Fruit fly (Drosophila melanogaster) whole organism, wandering third instar larva: ENCODE measurements around the gene CG16772.

Experiments
- HLH106 ChIP-seq: fragments of 200-800 bp; optimal IDR thresholded peaks from 3 replicates; lab custom pipeline; 2019; ENCODE audit warnings: missing biosample characterization, mild to moderate bottlenecking, missing genetic modification characterization, moderate library complexity
- Hnf4 ChIP-seq: fragments of 200-800 bp; sonication (Bioruptor generic); optimal IDR thresholded peaks from 2 replicates; lab custom pipeline; 2016; ENCODE audit warnings: missing biosample characterization, mild to moderate bottlenecking, missing genetic modification characterization
- Hr78 ChIP-seq: fragments of >200 bp; optimal IDR thresholded peaks from 2 replicates; lab custom pipeline; 2017; ENCODE audit warnings: missing biosample characterization, missing genetic modification characterization
- N ChIP-seq: fragments of >200 bp; optimal IDR thresholded peaks from 2 replicates; lab custom pipeline; 2018; ENCODE audit warnings: missing biosample characterization, missing external identifiers, missing genetic modification characterization
- OdsH ChIP-seq: fragments of 200-800 bp; sonication (Bioruptor generic); optimal IDR thresholded peaks from 2 replicates; lab custom pipeline; 2016; ENCODE audit warnings: missing biosample characterization, mild to moderate bottlenecking, missing genetic modification characterization
- dl ChIP-seq, 2 experiments: fragments of 175-275, 200-275 bp in 1 of 2; fragments of 200-275 bp in 1 of 2; sonication (Bioruptor generic); optimal IDR thresholded peaks; lab custom pipeline; 2018; ENCODE audit warnings: mild to moderate bottlenecking in 2 of 2, missing biosample characterization in 2 of 2, missing genetic modification characterization in 2 of 2, moderate library complexity in 2 of 2; ENCODE audit not compliant: partially characterized antibody in 2 of 2, insufficient read depth in 1 of 2
- fru ChIP-seq: fragments of 200-800 bp; sonication (Bioruptor generic); optimal IDR thresholded peaks from 3 replicates; lab custom pipeline; 2016; ENCODE audit warnings: missing biosample characterization, mild to moderate bottlenecking, missing genetic modification characterization
- jim ChIP-seq: fragments of 175-275, 200-325 bp; sonication (Bioruptor generic); optimal IDR thresholded peaks from 2 replicates; lab custom pipeline; 2016; ENCODE audit warnings: missing biosample characterization, mild to moderate bottlenecking, missing genetic modification characterization
- pan ChIP-seq: fragments of >200 bp; optimal IDR thresholded peaks from 2 replicates; lab custom pipeline; 2017
- psq ChIP-seq: fragments of 200-800 bp; sonication (Bioruptor generic); optimal IDR thresholded peaks from 3 replicates; lab custom pipeline; 2017; ENCODE audit warnings: missing biosample characterization, mild to moderate bottlenecking, missing genetic modification characterization, moderate library complexity
- rgr ChIP-seq: fragments of 200-800 bp; sonication (Bioruptor generic); optimal IDR thresholded peaks from 3 replicates; lab custom pipeline; 2016; ENCODE audit warnings: missing biosample characterization, mild to moderate bottlenecking, missing genetic modification characterization
- usp ChIP-seq: fragments of >200 bp; optimal IDR thresholded peaks from 2 replicates; lab custom pipeline; 2017; ENCODE audit warnings: missing biosample characterization, missing genetic modification characterization
- woc ChIP-seq: sonication (Bioruptor generic); optimal IDR thresholded peaks from 2 replicates; lab custom pipeline; 2016; ENCODE audit warnings: missing biosample characterization, mild to moderate bottlenecking, missing genetic modification characterization

- TF ChIP-seq Hr78 (GFP tag; lab: Kevin White, UChicago) (no peak), jim (GFP tag; lab: Kevin White, UChicago) (no peak), HLH106 (tag; lab: Kevin White, UChicago) (no peak), dl (GFP tag; optimal IDR thresholded peaks at IDR 0.05; lab: Kevin White, UChicago; ENCODE audit: insufficient read depth in 1 of 2, partially characterized antibody in 2 of 2) (no peak), rgr (GFP tag; lab: Kevin White, UChicago) (no peak), woc (GFP tag; lab: Kevin White, UChicago) (no peak), usp (no peak), fru (GFP tag; lab: Kevin White, UChicago) (no peak), OdsH (GFP tag; lab: Kevin White, UChicago) (no peak), psq (GFP tag; lab: Kevin White, UChicago) (no peak), N (GFP tag; lab: Kevin White, UChicago) (no peak), Hnf4 (no peak), pan (no peak)
These were observed 19.4 kb upstream of the CG16772 start for dm6 chr2L:19943112-19943511.
